Fruit fly (Drosophila melanogaster): Measurements from ENCODE around the gene CG31288.

Gene CG31288

DNA sequence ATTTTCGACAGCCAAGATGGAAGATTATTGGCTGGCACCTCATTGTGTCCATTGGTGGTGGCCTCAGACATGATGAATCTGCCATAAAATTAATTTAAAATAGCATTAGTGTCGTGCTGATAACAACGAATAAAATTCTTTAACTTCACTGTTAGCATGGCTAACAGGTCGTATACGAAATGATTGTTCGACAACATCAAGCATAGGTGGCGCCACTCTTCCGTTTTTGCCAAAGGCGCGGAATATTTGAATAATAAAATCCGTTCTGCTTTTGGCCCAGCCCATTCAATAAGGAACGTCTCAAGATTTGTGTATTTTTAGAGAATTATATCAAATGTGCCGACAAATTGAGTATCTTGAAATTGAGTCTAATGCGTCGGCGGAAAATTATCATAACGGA lies 13.2 kb upstream of the CG31288 start:
- TF ChIP-seq CrebA (GFP tag; optimal IDR thresholded peaks at IDR 0.05; ENCODE audit: borderline replicate concordance) (no peak), N (GFP tag; optimal IDR thresholded peaks at IDR 0.05) (no peak), rgr (GFP tag; optimal IDR thresholded peaks at IDR 0.05) (no peak), Dif (GFP tag; optimal IDR thresholded peaks at IDR 0.05; ENCODE audit: partially characterized antibody) (no peak), CG9705 (GFP tag; optimal IDR thresholded peaks at IDR 0.05) (no peak), h (GFP tag; optimal IDR thresholded peaks at IDR 0.05) (no peak)

DNA sequence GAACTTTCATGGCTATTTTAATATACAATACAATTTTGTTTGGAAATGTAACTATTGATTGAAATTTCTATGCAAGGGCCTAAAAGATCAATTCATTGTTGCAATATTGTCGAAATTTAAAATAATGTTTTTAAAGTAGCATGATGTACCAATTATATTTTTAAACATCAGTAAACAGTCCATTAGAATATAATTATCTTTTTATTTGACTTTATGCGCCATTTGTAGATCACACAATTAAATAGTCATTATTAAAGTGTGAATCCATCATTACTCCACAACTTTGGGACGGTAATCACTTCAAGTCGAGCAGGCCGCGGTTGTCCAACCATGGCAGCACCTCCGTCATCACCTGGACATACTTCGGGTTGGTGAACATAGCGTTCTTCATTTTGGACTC lies 11.5 kb upstream of the CG31288 start, which contains the start of gene CG31099:
TSS of gene CG31099 (minus strand) at position 101 of the 400 bp plus-strand sequence.
- TF ChIP-seq CG9705 (GFP tag; optimal IDR thresholded peaks at IDR 0.05) (no peak), br (GFP tag; optimal IDR thresholded peaks at IDR 0.05) (no peak), N (GFP tag; optimal IDR thresholded peaks at IDR 0.05) (no peak), lola (GFP tag; optimal IDR thresholded peaks at IDR 0.05) (no peak), HLH106 (tag; optimal IDR thresholded peaks at IDR 0.05) (no peak), pan (optimal IDR thresholded peaks at IDR 0.05) (no peak), Mio (GFP tag; optimal IDR thresholded peaks at IDR 0.05) (no peak), OdsH (GFP tag; optimal IDR thresholded peaks at IDR 0.05) (no peak), sage (GFP tag; optimal IDR thresholded peaks at IDR 0.05) (no peak), CG32264 (GFP tag; optimal IDR thresholded peaks at IDR 0.05) (no peak), jim (GFP tag; optimal IDR thresholded peaks at IDR 0.05) (no peak), foxo (GFP tag; optimal IDR thresholded peaks at IDR 0.05) (no peak), tai (GFP tag; optimal IDR thresholded peaks at IDR 0.05) (no peak), h (GFP tag; optimal IDR thresholded peaks at IDR 0.05) (no peak), Hr78 (GFP tag; optimal IDR thresholded peaks at IDR 0.05) (no peak), Myc (optimal IDR thresholded peaks at IDR 0.05) (no peak), Hnf4 (GFP tag; optimal IDR thresholded peaks at IDR 0.05) (no peak), fru (GFP tag; optimal IDR thresholded peaks at IDR 0.05) (no peak), usp (GFP tag; optimal IDR thresholded peaks at IDR 0.05) (no peak)

DNA sequence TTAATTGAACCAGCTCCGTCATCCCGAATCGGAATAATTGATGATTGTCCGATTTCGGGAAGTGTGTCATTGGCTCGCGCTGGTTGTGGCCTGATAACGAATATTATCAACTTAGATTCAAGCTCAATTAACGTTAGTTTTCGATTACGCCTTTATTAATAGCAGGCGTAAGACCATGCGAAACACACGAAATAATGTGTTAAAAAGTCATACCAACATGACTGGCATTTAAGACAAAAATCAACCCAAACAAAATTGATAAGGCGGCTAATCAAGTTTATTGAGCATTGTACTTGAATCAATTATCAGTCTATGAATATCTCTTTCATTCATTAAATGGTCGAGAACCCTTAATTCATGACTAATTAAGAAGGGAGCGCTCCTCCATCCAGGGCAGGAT lies 9.8 kb upstream of the CG31288 start:
- TF ChIP-seq ey (GFP tag; optimal IDR thresholded peaks at IDR 0.05) (no peak), br (GFP tag; optimal IDR thresholded peaks at IDR 0.05) (no peak), dmrt93B (GFP tag; optimal IDR thresholded peaks at IDR 0.05) (no peak), foxo (GFP tag; optimal IDR thresholded peaks at IDR 0.05) (no peak), Hr83 (GFP tag; optimal IDR thresholded peaks at IDR 0.05; ENCODE audit: poor library complexity, severe bottlenecking) (no peak), N (GFP tag; optimal IDR thresholded peaks at IDR 0.05) (no peak), jim (GFP tag; optimal IDR thresholded peaks at IDR 0.05) (no peak), dl (GFP tag; optimal IDR thresholded peaks at IDR 0.05; ENCODE audit: insufficient read depth in 1 of 2, partially characterized antibody in 2 of 2) (no peak), sage (GFP tag; optimal IDR thresholded peaks at IDR 0.05) (no peak), Hr78 (GFP tag; optimal IDR thresholded peaks at IDR 0.05) (no peak), Hnf4 (GFP tag; optimal IDR thresholded peaks at IDR 0.05) (no peak), Rel (GFP tag; optimal IDR thresholded peaks at IDR 0.05) (no peak), Rel (tag; optimal IDR thresholded peaks at IDR 0.05) (no peak), GATAd (GFP tag; optimal IDR thresholded peaks at IDR 0.05) (no peak)

DNA sequence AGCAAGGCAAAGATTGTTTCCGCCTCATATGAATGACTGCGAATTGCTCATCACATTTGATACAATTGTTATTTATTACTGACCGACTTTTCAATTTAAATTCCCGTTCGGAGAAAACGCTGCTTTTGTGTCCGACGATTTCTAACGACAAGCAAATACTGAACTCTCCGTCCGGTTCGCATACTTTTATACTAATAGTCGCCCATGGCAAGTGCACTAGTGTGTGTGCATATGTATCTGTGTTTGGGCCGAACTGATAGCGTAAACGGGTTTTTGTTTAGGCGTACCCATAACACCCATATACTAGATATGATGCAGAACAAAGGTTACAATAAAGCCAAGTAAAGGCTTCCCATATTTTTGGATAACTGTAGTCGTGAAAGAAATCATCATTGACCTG lies 8.9 kb upstream of the CG31288 start, which contains the start of gene CG10550:
TSS of gene CG10550 (minus strand) at position 164 of the 400 bp plus-strand sequence.
- TF ChIP-seq sv (GFP tag; optimal IDR thresholded peaks at IDR 0.05) (no peak), Hnf4 (GFP tag; optimal IDR thresholded peaks at IDR 0.05) (peak; percentile 0), Dif (GFP tag; optimal IDR thresholded peaks at IDR 0.05; ENCODE audit: partially characterized antibody) (no peak)

DNA sequence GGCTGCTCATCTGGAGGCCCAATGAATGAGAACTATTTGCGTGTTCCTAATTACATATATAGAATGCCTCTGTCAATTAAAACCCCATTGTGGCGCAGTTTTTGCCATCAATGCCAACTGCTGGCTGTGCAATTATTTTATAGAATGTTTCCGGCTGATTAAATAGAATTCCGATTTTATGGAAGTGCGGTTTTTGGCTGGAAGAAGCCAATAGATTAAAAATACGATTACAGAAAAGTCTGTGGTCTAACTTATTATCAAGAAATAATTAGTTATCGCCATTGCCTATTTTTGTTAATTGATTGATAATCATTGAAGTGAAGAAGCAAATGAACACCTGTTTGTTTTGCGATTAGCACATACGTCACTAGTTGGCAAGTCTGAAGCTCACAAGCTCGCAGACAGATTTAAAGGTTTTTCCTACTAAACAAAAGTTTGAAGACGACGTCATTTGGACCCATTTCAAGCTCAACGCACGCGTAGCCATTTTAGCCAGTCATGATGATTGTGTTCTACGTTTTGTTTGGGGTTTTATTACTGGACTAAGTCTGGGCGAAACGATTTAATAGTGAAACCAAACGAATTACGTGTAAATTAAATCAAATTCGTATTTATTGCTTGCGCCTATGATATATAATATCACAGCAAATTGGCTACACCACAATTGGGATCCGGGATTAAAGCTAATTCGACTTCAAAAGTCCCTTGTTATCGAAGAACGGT lies 6.6 kb upstream of the CG31288 start:
- TF ChIP-seq Hnf4 (GFP tag; optimal IDR thresholded peaks at IDR 0.05) (no peak), Hr78 (GFP tag; optimal IDR thresholded peaks at IDR 0.05) (no peak), dl (GFP tag; optimal IDR thresholded peaks at IDR 0.05; ENCODE audit: insufficient read depth in 1 of 2, partially characterized antibody in 2 of 2) (no peak), Myc (optimal IDR thresholded peaks at IDR 0.05) (no peak), fru (GFP tag; optimal IDR thresholded peaks at IDR 0.05) (no peak), Rel (GFP tag; optimal IDR thresholded peaks at IDR 0.05) (no peak), Rel (tag; optimal IDR thresholded peaks at IDR 0.05) (peak; percentile 1), HLH106 (tag; optimal IDR thresholded peaks at IDR 0.05) (no peak)
